Fruit fly (Drosophila melanogaster) whole organism, embryonic: ENCODE measurements around the gene CG31960.

ENCODE experiments used
- Blimp-1 ChIP-seq: fragments of 200-800 bp; sonication (Bioruptor generic); optimal IDR thresholded peaks from 3 replicates; lab custom pipeline; 2018; ENCODE audit warnings: missing biosample characterization, missing genetic modification characterization, mild to moderate bottlenecking, moderate library complexity, missing genetic modification reagents
- CG10462 ChIP-seq: fragments of 200-800 bp; sonication (Bioruptor generic); optimal IDR thresholded peaks from 2 replicates; lab custom pipeline; 2016; ENCODE audit warnings: missing biosample characterization, missing genetic modification characterization
- CG11085 ChIP-seq: fragments of 200-800 bp; sonication (Bioruptor generic); IDR thresholded peaks from 2 replicates; pipeline ENCODE4 v1.3.6; 2022; ENCODE audit warnings: missing biosample characterization, missing genetic modification characterization
- CG11398 ChIP-seq: fragments of 200-800 bp; sonication (Bioruptor generic); optimal IDR thresholded peaks from 2 replicates; lab custom pipeline; 2016; ENCODE audit warnings: missing biosample characterization, missing genetic modification characterization
- CG12942 ChIP-seq: fragments of 200-800 bp; sonication (Bioruptor generic); optimal IDR thresholded peaks from 3 replicates; lab custom pipeline; 2016; ENCODE audit warnings: missing biosample characterization, missing genetic modification characterization
- CG14710 ChIP-seq: fragments of 200-800 bp; sonication (Bioruptor generic); optimal IDR thresholded peaks from 3 replicates; lab custom pipeline; 2019; ENCODE audit warnings: missing biosample characterization, mild to moderate bottlenecking, missing genetic modification characterization, moderate library complexity
- CG15479 ChIP-seq: fragments of 200-800 bp; sonication (Bioruptor generic); optimal IDR thresholded peaks from 3 replicates; lab custom pipeline; 2019; ENCODE audit warnings: missing biosample characterization, mild to moderate bottlenecking, missing genetic modification characterization, moderate library complexity
- CG15696 ChIP-seq: fragments of 200-800 bp; sonication (Bioruptor generic); optimal IDR thresholded peaks from 2 replicates; lab custom pipeline; 2019; ENCODE audit warnings: missing biosample characterization, mild to moderate bottlenecking, missing genetic modification characterization, moderate library complexity
- CG16813 ChIP-seq: fragments of 200-800 bp; sonication (Bioruptor generic); IDR thresholded peaks from 3 replicates; pipeline ENCODE4 v1.3.6; 2022; ENCODE audit warnings: missing biosample characterization, missing genetic modification characterization; ENCODE audit not compliant: partially characterized antibody
- CG2116 ChIP-seq: fragments of 200-800 bp; sonication (Bioruptor generic); optimal IDR thresholded peaks from 3 replicates; lab custom pipeline; 2018; ENCODE audit warnings: missing biosample characterization, mild to moderate bottlenecking, missing genetic modification characterization
- CG2889 ChIP-seq: fragments of 200-800 bp; sonication (Bioruptor generic); IDR thresholded peaks from 3 replicates; pipeline ENCODE4 v1.3.6; 2022; ENCODE audit warnings: missing biosample characterization, missing genetic modification characterization
- CG3281 ChIP-seq: fragments of 200-800 bp; sonication (Bioruptor generic); optimal IDR thresholded peaks from 3 replicates; lab custom pipeline; 2017; ENCODE audit warnings: missing biosample characterization, mild to moderate bottlenecking, missing genetic modification characterization
- CG5245 ChIP-seq: fragments of 200-800 bp; sonication (Bioruptor generic); optimal IDR thresholded peaks from 3 replicates; lab custom pipeline; 2016; ENCODE audit warnings: missing biosample characterization, missing genetic modification characterization
- CG6765 ChIP-seq: fragments of 200-800 bp; sonication (Bioruptor generic); optimal IDR thresholded peaks from 3 replicates; lab custom pipeline; 2017; ENCODE audit warnings: missing biosample characterization, mild to moderate bottlenecking, missing genetic modification characterization
- CG6813 ChIP-seq: fragments of 200-800 bp; sonication (Bioruptor generic); optimal IDR thresholded peaks from 2 replicates; lab custom pipeline; 2017; ENCODE audit warnings: missing biosample characterization, missing genetic modification characterization, mild to moderate bottlenecking, moderate library complexity, missing genetic modification reagents
- CG7786 ChIP-seq: fragments of 200-800 bp; sonication (Bioruptor generic); optimal IDR thresholded peaks from 2 replicates; lab custom pipeline; 2016; ENCODE audit warnings: missing biosample characterization, missing genetic modification characterization
- CG7839 ChIP-seq: fragments of 200-800 bp; sonication (Bioruptor generic); optimal IDR thresholded peaks from 3 replicates; lab custom pipeline; 2018; ENCODE audit warnings: missing biosample characterization, mild to moderate bottlenecking, missing genetic modification characterization, moderate library complexity
- CG8765 ChIP-seq: fragments of 200-800 bp; sonication (Bioruptor generic); IDR thresholded peaks from 2 replicates; pipeline ENCODE4 v1.3.6; 2022; ENCODE audit warnings: missing biosample characterization, missing genetic modification characterization
- CG8944 ChIP-seq: fragments of 200-800 bp; sonication (Bioruptor generic); optimal IDR thresholded peaks from 3 replicates; lab custom pipeline; 2016; ENCODE audit warnings: missing biosample characterization, missing genetic modification characterization
- CG9215 ChIP-seq: fragments of 200-800 bp; sonication (Bioruptor generic); IDR thresholded peaks from 2 replicates; pipeline ENCODE4 v1.3.6; 2022; ENCODE audit warnings: missing biosample characterization, missing genetic modification characterization
- CG9609 ChIP-seq: fragments of 200-800 bp; sonication (Bioruptor generic); optimal IDR thresholded peaks from 3 replicates; lab custom pipeline; 2016; ENCODE audit warnings: missing biosample characterization, missing genetic modification characterization
- CG9817 ChIP-seq: fragments of 200-800 bp; sonication (Bioruptor generic); optimal IDR thresholded peaks from 2 replicates; lab custom pipeline; 2018; ENCODE audit warnings: missing biosample characterization, mild to moderate bottlenecking, missing genetic modification characterization, moderate library complexity
- E2f1 ChIP-seq: fragments of 200-800 bp; sonication (Bioruptor generic); IDR thresholded peaks from 2 replicates; pipeline ENCODE4 v1.3.6; 2022; ENCODE audit warnings: missing biosample characterization, missing genetic modification characterization
- GATAe ChIP-seq: fragments of 200-800 bp; sonication (Bioruptor generic); conservative IDR thresholded peaks from 2 replicates; pipeline ENCODE4 v1.3.6; 2022; ENCODE audit warnings: missing biosample characterization, missing genetic modification characterization
- Gsc ChIP-seq: fragments of 200-800 bp; sonication (Bioruptor generic); IDR thresholded peaks from 2 replicates; pipeline ENCODE4 v1.3.6; 2022; ENCODE audit warnings: missing biosample characterization, missing genetic modification characterization
- Kr ChIP-seq: fragments of 200-800 bp; sonication (Bioruptor generic); optimal IDR thresholded peaks from 2 replicates; lab custom pipeline; 2017; ENCODE audit warnings: missing biosample characterization, mild to moderate bottlenecking, missing genetic modification characterization
- Meics ChIP-seq: fragments of 200-800 bp; sonication (Bioruptor generic); optimal IDR thresholded peaks from 2 replicates; lab custom pipeline; 2017; ENCODE audit warnings: missing biosample characterization, mild to moderate bottlenecking, missing genetic modification characterization
- NfI ChIP-seq: fragments of 200-800 bp; sonication (Bioruptor generic); optimal IDR thresholded peaks from 3 replicates; lab custom pipeline; 2018; ENCODE audit warnings: missing biosample characterization, mild to moderate bottlenecking, missing genetic modification characterization, moderate library complexity
- Opbp ChIP-seq: fragments of 200-800 bp; sonication (Bioruptor generic); IDR thresholded peaks from 3 replicates; pipeline ENCODE4 v1.3.6; 2022; ENCODE audit warnings: missing biosample characterization, missing genetic modification characterization; ENCODE audit not compliant: partially characterized antibody
- Pdp1 ChIP-seq, 2 experiments: fragments of 200-800 bp; sonication (Bioruptor generic); optimal IDR thresholded peaks; 3 replicates each; lab custom pipeline; 2016; ENCODE audit warnings: missing biosample characterization in 2 of 2, missing genetic modification characterization in 2 of 2, mild to moderate bottlenecking in 1 of 2, moderate library complexity in 1 of 2
- Sry-β ChIP-seq: fragments of 200-800 bp; sonication (Bioruptor generic); optimal IDR thresholded peaks from 2 replicates; lab custom pipeline; 2018; ENCODE audit warnings: missing biosample characterization, mild to moderate bottlenecking, missing genetic modification characterization, moderate library complexity
- ash1 ChIP-seq: fragments of 200-800 bp; sonication (Bioruptor generic); optimal IDR thresholded peaks from 2 replicates; lab custom pipeline; 2018; ENCODE audit warnings: missing biosample characterization, mild to moderate bottlenecking, missing genetic modification characterization
- bsh ChIP-seq, 2 experiments: fragments of 200-800 bp; sonication (Bioruptor generic); optimal IDR thresholded peaks; 2 replicates each; lab custom pipeline; 2017 to 2018; ENCODE audit warnings: mild to moderate bottlenecking in 2 of 2, missing biosample characterization in 2 of 2, missing genetic modification characterization in 2 of 2, moderate library complexity in 1 of 2
- btn ChIP-seq: fragments of 200-800 bp; sonication (Bioruptor generic); optimal IDR thresholded peaks from 2 replicates; lab custom pipeline; 2016; ENCODE audit warnings: missing biosample characterization, missing genetic modification characterization
- crp ChIP-seq, 2 experiments: fragments of 200-800 bp; sonication (Bioruptor generic); optimal IDR thresholded peaks; 2 replicates in 1 of 2; 3 replicates in 1 of 2; lab custom pipeline; 2017; ENCODE audit warnings: missing biosample characterization in 2 of 2, missing genetic modification characterization in 2 of 2, mild to moderate bottlenecking in 1 of 2, moderate library complexity in 1 of 2
- da ChIP-seq: fragments of 200-800 bp; sonication (Bioruptor generic); optimal IDR thresholded peaks from 2 replicates; lab custom pipeline; 2016; ENCODE audit warnings: missing biosample characterization, missing genetic modification characterization
- dan ChIP-seq: fragments of 200-800 bp; sonication (Bioruptor generic); IDR thresholded peaks from 2 replicates; pipeline ENCODE4 v1.3.6; 2022; ENCODE audit warnings: missing biosample characterization, missing genetic modification characterization
- dm ChIP-seq: fragments of 200-800 bp; sonication (Bioruptor generic); optimal IDR thresholded peaks from 3 replicates; lab custom pipeline; 2016; ENCODE audit warnings: missing biosample characterization, missing genetic modification characterization
- hb ChIP-seq: fragments of 200-800 bp; sonication (Bioruptor generic); IDR thresholded peaks from 3 replicates; pipeline ENCODE4 v1.3.6; 2022; ENCODE audit warnings: missing biosample characterization, missing genetic modification characterization; ENCODE audit not compliant: partially characterized antibody
- insv ChIP-seq, 2 experiments: fragments of 200-800 bp; sonication (Bioruptor generic); optimal IDR thresholded peaks; 3 replicates each; lab custom pipeline; 2016 to 2018; ENCODE audit warnings: missing biosample characterization in 2 of 2, missing genetic modification characterization in 2 of 2
- jumu ChIP-seq: fragments of 200-800 bp; sonication (Bioruptor generic); optimal IDR thresholded peaks from 3 replicates; lab custom pipeline; 2016; ENCODE audit warnings: missing biosample characterization, missing genetic modification characterization
- ken ChIP-seq: fragments of 200-800 bp; sonication (Bioruptor generic); IDR thresholded peaks from 3 replicates; pipeline ENCODE4 v1.3.6; 2022; ENCODE audit warnings: missing biosample characterization, missing genetic modification characterization
- maf-S ChIP-seq: fragments of 200-800 bp; sonication (Bioruptor generic); optimal IDR thresholded peaks from 2 replicates; lab custom pipeline; 2016; ENCODE audit warnings: missing biosample characterization, missing genetic modification characterization
- mam ChIP-seq: fragments of 200-800 bp; sonication (Bioruptor generic); optimal IDR thresholded peaks from 3 replicates; lab custom pipeline; 2016; ENCODE audit warnings: missing biosample characterization, missing genetic modification characterization
- org-1 ChIP-seq: fragments of 200-800 bp; sonication (Bioruptor generic); optimal IDR thresholded peaks from 2 replicates; lab custom pipeline; 2017; ENCODE audit warnings: missing biosample characterization, missing genetic modification characterization
- pho ChIP-seq: fragments of 200-800 bp; sonication (Bioruptor generic); optimal IDR thresholded peaks from 2 replicates; lab custom pipeline; 2016; ENCODE audit warnings: missing biosample characterization, missing genetic modification characterization
- sob ChIP-seq: fragments of 200-800 bp; sonication (Bioruptor generic); IDR thresholded peaks from 2 replicates; pipeline ENCODE4 v1.3.6; 2022; ENCODE audit warnings: missing biosample characterization, missing genetic modification characterization
- tll ChIP-seq, 2 experiments: fragments of 200-800 bp in 1 of 2; fragments of >200 bp in 1 of 2; sonication (Bioruptor generic) in 1 of 2; optimal IDR thresholded peaks; 2 replicates each; lab custom pipeline; 2017 to 2019; ENCODE audit warnings: missing biosample characterization in 2 of 2, missing genetic modification characterization in 2 of 2, mild to moderate bottlenecking in 1 of 2, moderate library complexity in 1 of 2
- z ChIP-seq: fragments of 200-800 bp; sonication (Bioruptor generic); IDR thresholded peaks from 3 replicates; pipeline ENCODE4 v1.3.6; 2022; ENCODE audit warnings: missing biosample characterization, missing genetic modification characterization
- zen ChIP-seq: fragments of 200-800 bp; sonication (Bioruptor generic); optimal IDR thresholded peaks from 3 replicates; lab custom pipeline; 2018; ENCODE audit warnings: missing biosample characterization, mild to moderate bottlenecking, missing genetic modification characterization, moderate library complexity
- zfh1 ChIP-seq: fragments of 200-800 bp; sonication (Bioruptor generic); IDR thresholded peaks from 3 replicates; pipeline ENCODE4 v1.3.6; 2022; ENCODE audit warnings: missing biosample characterization, missing genetic modification characterization

The CG31960 gene

dm6 chr2L:3833924-3834323 is 49.2 kb downstream of the CG31960 start:
- TF ChIP-seq Opbp (GFP tag; lab: Robert Waterston, UW) (no peak), CG3281 (GFP tag; lab: Kevin White, UChicago) (no peak), CG8765 (GFP tag; lab: Robert Waterston, UW) (no peak), btn (GFP tag; lab: Kevin White, UChicago) (no peak), CG9215 (GFP tag; lab: Robert Waterston, UW) (no peak), Kr (GFP tag; lab: Kevin White, UChicago) (peak; percentile 96), CG9609 (GFP tag; lab: Kevin White, UChicago) (no peak), CG12942 (GFP tag; lab: Kevin White, UChicago) (no peak), ken (GFP tag; lab: Robert Waterston, UW) (no peak), CG11398 (GFP tag; lab: Kevin White, UChicago) (no peak), sob (GFP tag; lab: Robert Waterston, UW) (no peak), CG2889 (GFP tag; lab: Robert Waterston, UW) (no peak), CG6813 (GFP tag; lab: Kevin White, UChicago) (no peak), CG10462 (GFP tag; lab: Kevin White, UChicago) (no peak), zen (tag; lab: Kevin White, UChicago) (peak; percentile 64), Meics (GFP tag; lab: Kevin White, UChicago) (no peak), GATAe (no peak), NfI (GFP tag; lab: Kevin White, UChicago) (no peak), org-1 (no peak), da (GFP tag; lab: Kevin White, UChicago) (no peak), tll (GFP tag; optimal IDR thresholded peaks at IDR 0.05; lab: Kevin White, UChicago) (peak in 1 of 2 experiments; percentile 95), CG9817 (tag; lab: Kevin White, UChicago) (no peak), maf-S (GFP tag; lab: Kevin White, UChicago) (no peak), Blimp-1 (no peak), CG15479 (GFP tag; lab: Kevin White, UChicago) (peak; percentile 54), Sry-β (GFP tag; lab: Kevin White, UChicago) (no peak), crp (GFP tag; optimal IDR thresholded peaks at IDR 0.05; lab: Kevin White, UChicago) (no peak), CG7786 (no peak), z (GFP tag; lab: Robert Waterston, UW) (no peak), zfh1 (GFP tag; lab: Robert Waterston, UW) (no peak), dm (GFP tag; lab: Kevin White, UChicago) (no peak), jumu (GFP tag; lab: Kevin White, UChicago) (no peak), dan (GFP tag; lab: Robert Waterston, UW) (no peak), CG7839 (no peak), E2f1 (GFP tag; lab: Robert Waterston, UW) (no peak), bsh (GFP tag; optimal IDR thresholded peaks at IDR 0.05; lab: Kevin White, UChicago) (no peak), CG2116 (GFP tag; lab: Kevin White, UChicago) (no peak), CG8944 (no peak), Pdp1 (GFP tag; optimal IDR thresholded peaks at IDR 0.05; lab: Kevin White, UChicago) (no peak), pho (no peak), CG16813 (GFP tag; lab: Robert Waterston, UW) (no peak), CG11085 (GFP tag; lab: Robert Waterston, UW) (0 out of 2 replicates have a peak, but pooled peaks have one; percentile 20), insv (GFP tag; optimal IDR thresholded peaks at IDR 0.05; lab: Kevin White, UChicago) (no peak), hb (GFP tag; lab: Robert Waterston, UW) (no peak), CG15696 (tag; lab: Kevin White, UChicago) (peak; percentile 11), mam (no peak), ash1 (GFP tag; lab: Kevin White, UChicago) (no peak), CG6765 (GFP tag; lab: Kevin White, UChicago) (no peak), Gsc (GFP tag; lab: Robert Waterston, UW) (no peak), CG14710 (tag; lab: Kevin White, UChicago) (no peak), CG5245 (GFP tag; lab: Kevin White, UChicago) (no peak)
